Fruit fly (Drosophila melanogaster) whole organism, embryonic: ENCODE measurements around the gene Cul5.
A peak's percentile ranks its signal among the peaks of the same experiment; 100 is the strongest.

Experiments
- Aef1 ChIP-seq: fragments of 200-800 bp; sonication (Bioruptor generic); IDR thresholded peaks from 3 replicates; pipeline ENCODE4 v1.3.6; 2022; ENCODE audit warnings: missing biosample characterization, missing genetic modification characterization
- BEAF-32 ChIP-seq: fragments of 200-800 bp; sonication (Bioruptor generic); optimal IDR thresholded peaks from 3 replicates; lab custom pipeline; 2017; ENCODE audit warnings: missing biosample characterization, missing genetic modification characterization, mild to moderate bottlenecking, moderate library complexity, missing genetic modification reagents
- CG10267 ChIP-seq: fragments of 200-800 bp; sonication (Bioruptor generic); optimal IDR thresholded peaks from 2 replicates; lab custom pipeline; 2018; ENCODE audit warnings: missing biosample characterization, mild to moderate bottlenecking, missing genetic modification characterization, moderate library complexity
- CG10431 ChIP-seq: fragments of 200-800 bp; sonication (Bioruptor generic); optimal IDR thresholded peaks from 3 replicates; lab custom pipeline; 2018; ENCODE audit warnings: missing biosample characterization, mild to moderate bottlenecking, missing genetic modification characterization
- CG11247 ChIP-seq: fragments of 200-800 bp; sonication (Bioruptor generic); IDR thresholded peaks from 2 replicates; pipeline ENCODE4 v1.3.6; 2022; ENCODE audit warnings: missing biosample characterization, missing genetic modification characterization
- CG11398 ChIP-seq: fragments of 200-800 bp; sonication (Bioruptor generic); optimal IDR thresholded peaks from 2 replicates; lab custom pipeline; 2016; ENCODE audit warnings: missing biosample characterization, missing genetic modification characterization
- CG11504 ChIP-seq: fragments of 200-800 bp; sonication (Bioruptor generic); optimal IDR thresholded peaks from 3 replicates; lab custom pipeline; 2019; ENCODE audit warnings: missing biosample characterization, mild to moderate bottlenecking, missing genetic modification characterization, moderate library complexity
- CG11695 ChIP-seq: fragments of 200-800 bp; sonication (Bioruptor generic); IDR thresholded peaks from 3 replicates; pipeline ENCODE4 v1.3.6; 2022; ENCODE audit warnings: missing biosample characterization, missing genetic modification characterization
- CG11696 ChIP-seq: fragments of 200-800 bp; sonication (Bioruptor generic); IDR thresholded peaks from 2 replicates; pipeline ENCODE4 v1.3.6; 2022; ENCODE audit warnings: missing biosample characterization, missing genetic modification characterization
- CG12236 ChIP-seq: fragments of 200-800 bp; sonication (Bioruptor generic); optimal IDR thresholded peaks from 2 replicates; lab custom pipeline; 2016; ENCODE audit warnings: missing biosample characterization, missing genetic modification characterization
- CG12391 ChIP-seq: fragments of 200-800 bp; sonication (Bioruptor generic); optimal IDR thresholded peaks from 3 replicates; lab custom pipeline; 2018; ENCODE audit warnings: missing biosample characterization, mild to moderate bottlenecking, missing genetic modification characterization, moderate library complexity
- CG12659 ChIP-seq: fragments of 200-800 bp; sonication (Bioruptor generic); optimal IDR thresholded peaks from 3 replicates; lab custom pipeline; 2017; ENCODE audit warnings: mild to moderate bottlenecking, missing biosample characterization, missing genetic modification reagents, missing genetic modification characterization
- CG1603 ChIP-seq: fragments of 200-800 bp; sonication (Bioruptor generic); optimal IDR thresholded peaks from 2 replicates; lab custom pipeline; 2019; ENCODE audit warnings: missing biosample characterization, mild to moderate bottlenecking, missing genetic modification characterization, moderate library complexity
- CG17186 ChIP-seq: fragments of 200-800 bp; sonication (Bioruptor generic); optimal IDR thresholded peaks from 3 replicates; lab custom pipeline; 2017; ENCODE audit warnings: missing biosample characterization, missing genetic modification reagents, missing genetic modification characterization
- CG1792 ChIP-seq: fragments of 200-800 bp; sonication (Bioruptor generic); optimal IDR thresholded peaks from 2 replicates; lab custom pipeline; 2016; ENCODE audit warnings: missing biosample characterization, missing genetic modification characterization
- CG2116 ChIP-seq: fragments of 200-800 bp; sonication (Bioruptor generic); optimal IDR thresholded peaks from 3 replicates; lab custom pipeline; 2018; ENCODE audit warnings: missing biosample characterization, mild to moderate bottlenecking, missing genetic modification characterization
- CG2120 ChIP-seq: fragments of 200-800 bp; sonication (Bioruptor generic); optimal IDR thresholded peaks from 3 replicates; lab custom pipeline; 2016; ENCODE audit warnings: missing biosample characterization, missing genetic modification characterization
- CG2678 ChIP-seq: fragments of 200-800 bp; sonication (Bioruptor generic); optimal IDR thresholded peaks from 3 replicates; lab custom pipeline; 2019; ENCODE audit warnings: missing biosample characterization, mild to moderate bottlenecking, missing genetic modification characterization, moderate library complexity
- CG30431 ChIP-seq: fragments of 200-800 bp; sonication (Bioruptor generic); optimal IDR thresholded peaks from 2 replicates; lab custom pipeline; 2017; ENCODE audit warnings: missing biosample characterization, missing genetic modification characterization
- CG31365 ChIP-seq: fragments of 200-800 bp; sonication (Bioruptor generic); optimal IDR thresholded peaks from 2 replicates; lab custom pipeline; 2018; ENCODE audit warnings: missing biosample characterization, mild to moderate bottlenecking, missing genetic modification characterization
- CG3281 ChIP-seq: fragments of 200-800 bp; sonication (Bioruptor generic); optimal IDR thresholded peaks from 3 replicates; lab custom pipeline; 2017; ENCODE audit warnings: missing biosample characterization, mild to moderate bottlenecking, missing genetic modification characterization
- CG4360 ChIP-seq: fragments of 200-800 bp; sonication (Bioruptor generic); IDR thresholded peaks from 2 replicates; pipeline ENCODE4 v1.3.6; 2022; ENCODE audit warnings: missing biosample characterization, missing genetic modification characterization
- CG4404 ChIP-seq: fragments of 200-800 bp; sonication (Bioruptor generic); IDR thresholded peaks from 2 replicates; pipeline ENCODE4 v1.3.6; 2022; ENCODE audit warnings: missing biosample characterization, missing genetic modification characterization
- CG5245 ChIP-seq: fragments of 200-800 bp; sonication (Bioruptor generic); optimal IDR thresholded peaks from 3 replicates; lab custom pipeline; 2016; ENCODE audit warnings: missing biosample characterization, missing genetic modification characterization
- CG7963 ChIP-seq: fragments of 200-800 bp; sonication (Bioruptor generic); IDR thresholded peaks from 3 replicates; pipeline ENCODE4 v1.3.6; 2022; ENCODE audit warnings: missing biosample characterization, missing genetic modification characterization; ENCODE audit not compliant: partially characterized antibody
- CG8281 ChIP-seq: fragments of 200-800 bp; sonication (Bioruptor generic); optimal IDR thresholded peaks from 2 replicates; lab custom pipeline; 2018; ENCODE audit warnings: missing biosample characterization, mild to moderate bottlenecking, missing genetic modification characterization, moderate library complexity
- CG8388 ChIP-seq: fragments of 200-800 bp; sonication (Bioruptor generic); optimal IDR thresholded peaks from 2 replicates; lab custom pipeline; 2019; ENCODE audit warnings: missing biosample characterization, mild to moderate bottlenecking, missing genetic modification characterization, moderate library complexity
- CG9609 ChIP-seq: fragments of 200-800 bp; sonication (Bioruptor generic); optimal IDR thresholded peaks from 3 replicates; lab custom pipeline; 2016; ENCODE audit warnings: missing biosample characterization, missing genetic modification characterization
- CG9817 ChIP-seq: fragments of 200-800 bp; sonication (Bioruptor generic); optimal IDR thresholded peaks from 2 replicates; lab custom pipeline; 2018; ENCODE audit warnings: missing biosample characterization, mild to moderate bottlenecking, missing genetic modification characterization, moderate library complexity
- CG9932 ChIP-seq: fragments of 200-800 bp; sonication (Bioruptor generic); IDR thresholded peaks from 2 replicates; pipeline ENCODE4 v1.3.6; 2022; ENCODE audit warnings: missing biosample characterization, missing genetic modification characterization
- HLH3B ChIP-seq: fragments of 200-800 bp; sonication (Bioruptor generic); IDR thresholded peaks from 2 replicates; pipeline ENCODE4 v1.3.6; 2022; ENCODE audit warnings: missing biosample characterization, missing genetic modification characterization
- Hsf ChIP-seq: fragments of 200-800 bp; sonication (Bioruptor generic); optimal IDR thresholded peaks from 3 replicates; lab custom pipeline; 2016; ENCODE audit warnings: missing biosample characterization, missing genetic modification characterization
- Meics ChIP-seq: fragments of 200-800 bp; sonication (Bioruptor generic); optimal IDR thresholded peaks from 2 replicates; lab custom pipeline; 2017; ENCODE audit warnings: missing biosample characterization, mild to moderate bottlenecking, missing genetic modification characterization
- Mes4 ChIP-seq: fragments of 200-800 bp; sonication (Bioruptor generic); optimal IDR thresholded peaks from 2 replicates; lab custom pipeline; 2016; ENCODE audit warnings: missing biosample characterization, missing genetic modification characterization
- cg ChIP-seq: fragments of 200-800 bp; sonication (Bioruptor generic); optimal IDR thresholded peaks from 3 replicates; lab custom pipeline; 2019; ENCODE audit warnings: missing biosample characterization, mild to moderate bottlenecking, missing genetic modification characterization, moderate library complexity
- crc ChIP-seq: fragments of 200-800 bp; sonication (Bioruptor generic); optimal IDR thresholded peaks from 2 replicates; lab custom pipeline; 2016; ENCODE audit warnings: missing biosample characterization, missing genetic modification characterization
- hkb ChIP-seq, 2 experiments: fragments of 200-800 bp in 1 of 2; fragments of >200 bp in 1 of 2; sonication (Bioruptor generic) in 1 of 2; IDR thresholded peaks in 1 of 2; optimal IDR thresholded peaks in 1 of 2; 2 replicates each; pipeline versions ENCODE4 v1.3.6 to Lab custom; 2017 to 2022; ENCODE audit warnings: missing biosample characterization in 1 of 2, missing genetic modification characterization in 1 of 2
- kah ChIP-seq: fragments of 200-800 bp; sonication (Bioruptor generic); optimal IDR thresholded peaks from 2 replicates; lab custom pipeline; 2018; ENCODE audit warnings: missing biosample characterization, mild to moderate bottlenecking, missing genetic modification characterization
- lola ChIP-seq, 3 experiments: fragments of >200 bp in 2 of 3; fragments of 200-800 bp in 1 of 3; sonication (Bioruptor generic) in 1 of 3; optimal IDR thresholded peaks; 2 replicates each; lab custom pipeline; 2017 to 2019; ENCODE audit warnings: missing biosample characterization in 3 of 3, missing genetic modification characterization in 3 of 3, mild to moderate bottlenecking in 1 of 3, moderate library complexity in 1 of 3
- nom ChIP-seq: fragments of 200-800 bp; sonication (Bioruptor generic); optimal IDR thresholded peaks from 2 replicates; lab custom pipeline; 2017; ENCODE audit warnings: missing biosample characterization, missing genetic modification characterization, mild to moderate bottlenecking, moderate library complexity, missing genetic modification reagents
- phol ChIP-seq: fragments of 200-800 bp; sonication (Bioruptor generic); optimal IDR thresholded peaks from 3 replicates; lab custom pipeline; 2018; ENCODE audit warnings: missing biosample characterization, mild to moderate bottlenecking, missing genetic modification characterization, moderate library complexity
- row ChIP-seq: fragments of 200-800 bp; sonication (Bioruptor generic); IDR thresholded peaks from 3 replicates; pipeline ENCODE4 v1.3.6; 2022; ENCODE audit warnings: missing biosample characterization, missing genetic modification characterization
- sd ChIP-seq: fragments of 200-800 bp; sonication (Bioruptor generic); optimal IDR thresholded peaks from 3 replicates; lab custom pipeline; 2018; ENCODE audit warnings: missing biosample characterization, mild to moderate bottlenecking, missing genetic modification characterization, moderate library complexity
- sob ChIP-seq: fragments of 200-800 bp; sonication (Bioruptor generic); IDR thresholded peaks from 2 replicates; pipeline ENCODE4 v1.3.6; 2022; ENCODE audit warnings: missing biosample characterization, missing genetic modification characterization
- twi ChIP-seq: fragments of 200-800 bp; optimal IDR thresholded peaks from 2 replicates; lab custom pipeline; 2019; ENCODE audit warnings: missing biosample characterization, mild to moderate bottlenecking, missing genetic modification characterization, moderate library complexity
- vvl ChIP-seq: fragments of 200-800 bp; sonication (Bioruptor generic); IDR thresholded peaks from 2 replicates; pipeline ENCODE4 v1.3.6; 2022; ENCODE audit warnings: missing biosample characterization, missing genetic modification characterization
- wdn ChIP-seq: fragments of 200-800 bp; sonication (Bioruptor generic); IDR thresholded peaks from 2 replicates; pipeline ENCODE4 v1.3.6; 2022; ENCODE audit warnings: missing biosample characterization, missing genetic modification characterization
- wek ChIP-seq: fragments of 200-800 bp; sonication (Bioruptor generic); optimal IDR thresholded peaks from 3 replicates; lab custom pipeline; 2018; ENCODE audit warnings: missing biosample characterization, mild to moderate bottlenecking, missing genetic modification characterization, moderate library complexity
- yki ChIP-seq: fragments of >200 bp; optimal IDR thresholded peaks from 3 replicates; lab custom pipeline; 2018

Gene Cul5

dm6 chr3R:29075631-29076398, 13.0 kb upstream of the Cul5 start (continued):
- TF ChIP-seq vvl (GFP tag; lab: Robert Waterston, UW) (0 out of 2 replicates have a peak, but pooled peaks have one; percentile 18), CG1603 (tag; lab: Kevin White, UChicago) (peak; percentile 27), CG8388 (GFP tag; lab: Kevin White, UChicago) (no peak), CG30431 (GFP tag; lab: Kevin White, UChicago) (no peak), cg (GFP tag; lab: Kevin White, UChicago) (no peak), CG11695 (GFP tag; lab: Robert Waterston, UW) (peak; percentile 51; the same call in 1 of the 3 replicates), Aef1 (no peak), Meics (peak; percentile 20), CG31365 (tag; lab: Kevin White, UChicago) (no peak), CG12236 (GFP tag; lab: Kevin White, UChicago) (no peak), wek (GFP tag; lab: Kevin White, UChicago) (no peak), CG5245 (GFP tag; lab: Kevin White, UChicago) (no peak), Mes4 (GFP tag; lab: Kevin White, UChicago) (no peak), CG11398 (GFP tag; lab: Kevin White, UChicago) (no peak), CG10267 (peak; percentile 14), phol (tag; lab: Kevin White, UChicago) (no peak), wdn (GFP tag; lab: Robert Waterston, UW) (0 out of 2 replicates have a peak, but pooled peaks have one; percentile 20), CG2678 (tag; lab: Kevin White, UChicago) (peak; percentile 55), sob (GFP tag; lab: Robert Waterston, UW) (0 out of 2 replicates have a peak, but pooled peaks have one; percentile 22), lola (GFP tag; optimal IDR thresholded peaks at IDR 0.05; lab: Kevin White, UChicago) (no peak), hkb (optimal IDR thresholded peaks at IDR 0.05; lab: Kevin White, UChicago) (no peak), hkb (GFP tag; IDR thresholded peaks at IDR 0.05; lab: Robert Waterston, UW) (0 out of 2 replicates have a peak, but pooled peaks have one; percentile 21), Hsf (peak; percentile 13), CG12391 (tag; lab: Kevin White, UChicago) (peak; percentile 13), CG10431 (GFP tag; lab: Kevin White, UChicago) (no peak), crc (GFP tag; lab: Kevin White, UChicago) (no peak), CG11696 (peak; percentile 70), CG9932 (no peak), CG3281 (GFP tag; lab: Kevin White, UChicago) (peak; percentile 24), CG12659 (GFP tag; lab: Kevin White, UChicago) (peak; percentile 4), twi (tag; lab: Kevin White, UChicago) (no peak), CG2116 (GFP tag; lab: Kevin White, UChicago) (no peak), CG8281 (tag; lab: Kevin White, UChicago) (no peak), CG4360 (GFP tag; lab: Robert Waterston, UW) (no peak), CG11504 (tag; lab: Kevin White, UChicago) (peak; percentile 24), CG17186 (GFP tag; lab: Kevin White, UChicago) (no peak), sd (peak; percentile 12), CG4404 (GFP tag; lab: Robert Waterston, UW) (no peak), CG7963 (GFP tag; lab: Robert Waterston, UW) (no peak), CG2120 (peak; percentile 47), CG9817 (tag; lab: Kevin White, UChicago) (no peak), CG11247 (GFP tag; lab: Robert Waterston, UW) (no peak), CG1792 (no peak), CG9609 (GFP tag; lab: Kevin White, UChicago) (no peak), kah (GFP tag; lab: Kevin White, UChicago) (no peak), yki (lab: Kevin White, UChicago) (no peak), row (GFP tag; lab: Robert Waterston, UW) (peak; percentile 24; the same call in 1 of the 3 replicates), HLH3B (GFP tag; lab: Robert Waterston, UW) (no peak), BEAF-32 (no peak), nom (GFP tag; lab: Kevin White, UChicago) (no peak)
